Worm (Caenorhabditis elegans) whole organism, dauer: ENCODE measurements around the gene dcaf-1.

Experiments used
- unc-62 ChIP-seq: sonication (generic microtip); optimal IDR thresholded peaks from 2 replicates; lab custom pipeline; 2017; ENCODE audit warnings: missing biosample characterization, missing genetic modification reagents, missing genetic modification characterization

The dcaf-1 gene

DNA sequence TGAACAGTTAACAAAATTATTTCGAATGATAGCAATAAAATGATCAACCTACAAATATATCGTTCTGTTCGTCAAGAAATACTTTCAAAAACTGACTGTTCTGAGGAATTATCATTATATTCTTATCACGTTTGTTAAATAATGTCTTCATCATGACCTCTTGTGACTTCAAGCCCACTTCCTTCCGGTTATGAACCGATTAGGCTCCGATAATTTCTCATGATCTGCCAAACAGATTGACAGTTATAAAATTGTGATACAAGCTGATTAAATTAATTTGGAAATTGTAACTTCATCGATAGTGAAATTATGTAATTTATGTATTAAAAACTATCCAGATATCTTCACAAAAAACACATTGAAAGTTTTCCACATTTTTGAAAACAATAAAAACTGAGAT lies 25.7 kb downstream of the dcaf-1 start, which contains the start of gene ins-8:
ins-8 (minus strand) TSS at position 101 of the 400 bp plus-strand sequence.
- no peak for TF ChIP-seq unc-62 (GFP tag; lab: Kevin White, UChicago)

ce11 chrIV:9679296-9679695 lies 27.2 kb downstream of the dcaf-1 start:
- no peak for TF ChIP-seq unc-62 (GFP tag; lab: Kevin White, UChicago)

- no peak for TF ChIP-seq unc-62 (GFP tag; lab: Kevin White, UChicago)
These were observed 28.5 kb downstream of the dcaf-1 start for ce11 chrIV:9678007-9678406.

- no peak for TF ChIP-seq unc-62 (GFP tag; lab: Kevin White, UChicago)
These were observed 29.1 kb downstream of the dcaf-1 start for ce11 chrIV:9677226-9677992.

ce11 chrIV:9676535-9676934 lies 30.0 kb downstream of the dcaf-1 start:
- TF ChIP-seq unc-62 (GFP tag; lab: Kevin White, UChicago): no peak

- no peak for TF ChIP-seq unc-62 (GFP tag; lab: Kevin White, UChicago)
These were observed 31.0 kb downstream of the dcaf-1 start, which contains the start of gene nhr-34 for ce11 chrIV:9675572-9675971. Gene nhr-34 (minus strand): TSS chrIV:9675672.

ce11 chrIV:9673683-9674336 lies 32.7 kb downstream of the dcaf-1 start:
- TF ChIP-seq unc-62 (GFP tag; lab: Kevin White, UChicago): no peak

- no peak for TF ChIP-seq unc-62 (GFP tag; lab: Kevin White, UChicago)
These were observed 33.3 kb downstream of the dcaf-1 start for ce11 chrIV:9673206-9673605.

DNA sequence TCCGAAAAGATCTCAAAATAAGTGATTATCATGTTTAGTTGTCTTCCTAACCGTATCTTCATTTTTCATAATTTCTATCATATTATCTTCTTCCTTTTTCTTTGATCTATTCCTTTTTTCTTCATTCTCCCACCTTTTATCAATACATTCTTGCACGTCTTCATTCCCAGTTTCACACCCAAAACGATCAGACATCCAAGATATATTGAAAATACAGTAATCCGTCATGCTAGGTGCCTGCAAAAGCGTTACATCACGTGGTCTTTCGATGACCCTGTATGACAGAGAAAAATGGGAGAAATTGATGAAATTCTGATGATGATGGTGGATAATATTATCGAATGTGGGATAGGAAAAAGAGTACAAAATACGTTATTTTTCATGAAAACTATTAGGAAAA lies 34.1 kb downstream of the dcaf-1 start:
- TF ChIP-seq unc-62 (GFP tag; lab: Kevin White, UChicago): no peak

DNA sequence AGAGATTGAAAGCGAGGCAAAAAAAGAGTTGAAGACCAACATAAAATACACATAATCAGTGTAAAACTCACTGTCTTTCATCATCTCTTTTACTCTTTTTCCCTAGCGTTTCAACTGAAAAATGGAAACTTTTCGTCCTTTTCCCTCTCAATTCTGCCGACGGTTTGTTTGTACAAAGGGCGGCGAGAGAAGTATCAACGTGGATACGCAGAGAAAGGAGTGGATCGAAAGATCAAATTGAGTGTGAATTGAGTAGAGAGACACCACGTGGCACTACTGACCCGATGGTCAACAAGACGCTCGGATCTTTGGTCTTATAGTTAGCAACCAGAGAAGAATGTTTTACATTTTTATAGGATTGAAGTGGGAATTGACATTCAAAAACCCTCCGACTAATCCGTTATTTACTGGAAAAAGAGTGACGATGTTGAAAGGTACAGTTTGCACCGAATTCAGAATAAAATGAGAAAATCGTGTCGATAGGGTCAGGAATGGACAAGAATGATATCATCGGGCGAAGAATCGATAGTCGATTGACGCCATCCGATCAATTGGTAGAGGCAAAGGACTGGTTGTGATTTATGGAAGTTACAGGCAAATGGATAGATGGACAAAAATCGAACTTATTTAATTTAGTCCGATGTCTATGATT lies 35.4 kb downstream of the dcaf-1 start:
- no peak for TF ChIP-seq unc-62 (GFP tag; lab: Kevin White, UChicago)

DNA sequence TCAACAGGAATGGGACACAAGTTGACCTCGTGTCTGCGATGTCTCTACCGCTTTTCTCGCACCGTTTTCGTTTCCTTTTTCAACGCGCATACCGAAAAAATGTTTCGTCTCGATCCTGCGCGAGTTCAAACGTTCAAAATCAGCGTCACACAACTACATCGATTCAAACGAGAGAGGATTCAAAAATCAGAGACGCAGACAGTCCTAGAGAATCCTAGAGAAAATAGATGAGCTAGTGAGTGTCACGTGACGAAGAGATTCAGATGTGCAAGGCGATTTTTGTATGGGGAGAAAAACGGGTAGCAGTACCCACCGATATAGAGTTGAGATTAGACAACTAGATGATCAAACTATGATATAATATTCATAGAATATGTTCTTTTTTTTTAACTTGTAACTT lies 36.6 kb downstream of the dcaf-1 start:
- no peak for TF ChIP-seq unc-62 (GFP tag; lab: Kevin White, UChicago)

ce11 chrIV:9668103-9668672 lies 38.3 kb downstream of the dcaf-1 start:
- no peak for TF ChIP-seq unc-62 (GFP tag; lab: Kevin White, UChicago)

DNA sequence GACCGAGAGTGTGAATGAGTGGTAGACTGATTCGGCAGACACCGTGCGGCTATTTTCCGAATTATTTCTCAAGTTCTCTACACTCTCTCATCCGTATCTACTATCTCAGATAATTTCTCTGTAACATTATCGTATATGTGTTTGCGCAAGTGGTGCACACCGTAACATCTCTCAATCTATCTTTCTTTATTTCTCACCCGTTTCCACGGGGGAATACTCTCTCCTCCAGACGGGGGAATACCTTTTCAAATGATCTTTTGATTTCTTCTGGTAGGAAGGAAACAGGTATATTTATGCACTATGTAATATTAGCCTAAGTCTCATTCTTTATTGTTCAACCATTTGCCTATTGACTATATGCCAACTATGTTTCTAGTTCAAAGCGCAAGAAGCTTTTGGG lies 39.4 kb downstream of the dcaf-1 start:
- TF ChIP-seq unc-62 (GFP tag; lab: Kevin White, UChicago): no peak

- no peak for TF ChIP-seq unc-62 (GFP tag; lab: Kevin White, UChicago)
These were observed 46.5 kb downstream of the dcaf-1 start for ce11 chrIV:9659999-9660398.

ce11 chrIV:9657753-9658152 lies 48.8 kb downstream of the dcaf-1 start, which contains the start of gene acc-1:
Gene acc-1 (plus strand): TSS chrIV:9658053.
- no peak for TF ChIP-seq unc-62 (GFP tag; lab: Kevin White, UChicago)

DNA sequence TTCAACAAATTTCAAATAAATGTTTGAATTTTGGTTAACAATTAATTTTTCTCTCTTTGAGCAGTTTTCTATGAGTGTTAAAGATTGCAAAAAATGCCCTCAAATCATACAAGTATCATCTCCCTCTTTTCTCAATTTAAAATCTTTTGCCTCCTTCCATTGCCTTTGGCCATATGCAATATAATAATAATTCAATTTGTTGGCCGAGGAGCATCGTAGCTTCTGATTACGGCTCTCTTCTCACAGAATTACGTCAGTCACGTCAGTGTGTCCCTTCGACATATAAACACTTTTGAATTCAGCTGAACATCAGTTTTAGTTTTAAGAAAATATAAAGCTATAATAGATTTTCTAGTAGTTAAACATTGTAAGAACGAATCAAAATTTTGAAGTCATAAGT lies 51.0 kb downstream of the dcaf-1 start:
- TF ChIP-seq unc-62 (GFP tag; lab: Kevin White, UChicago): no peak
